Worm (Caenorhabditis elegans) whole organism, L3 larva: ENCODE results near the gene M01H9.2.
A peak's percentile ranks its signal among the peaks of the same experiment; 100 is the strongest.

Source experiments
- R02D3.7 ChIP-seq: fragments of 150-350 bp; optimal IDR thresholded peaks from 2 replicates; lab custom pipeline; 2014; ENCODE audit warnings: missing biosample characterization, missing genetic modification characterization
- ama-1 ChIP-seq: fragments of 150-350 bp; optimal IDR thresholded peaks from 2 replicates; lab custom pipeline; 2018
- egl-5 ChIP-seq: fragments of 150-350 bp; optimal IDR thresholded peaks from 2 replicates; lab custom pipeline; 2017; ENCODE audit warnings: missing biosample characterization, missing genetic modification reagents, missing genetic modification characterization, inconsistent platforms
- fos-1 ChIP-seq: fragments of 150-350 bp; optimal IDR thresholded peaks from 2 replicates; lab custom pipeline; 2014; ENCODE audit warnings: missing biosample characterization, missing genetic modification characterization
- lin-39 ChIP-seq: fragments of 150-350 bp; optimal IDR thresholded peaks from 2 replicates; lab custom pipeline; 2018; ENCODE audit warnings: missing biosample characterization, missing genetic modification reagents, missing genetic modification characterization
- nhr-77 ChIP-seq: fragments of 150-350 bp; optimal IDR thresholded peaks from 2 replicates; lab custom pipeline; 2014; ENCODE audit warnings: missing biosample characterization, missing genetic modification characterization
- pha-4 ChIP-seq: fragments of 150-350 bp; optimal IDR thresholded peaks from 2 replicates; lab custom pipeline; 2014; ENCODE audit warnings: missing biosample characterization, missing genetic modification reagents, missing genetic modification characterization
- skn-1 ChIP-seq: fragments of 150-350 bp; optimal IDR thresholded peaks from 2 replicates; lab custom pipeline; 2014; ENCODE audit warnings: missing biosample characterization, missing genetic modification characterization
- snpc-4 ChIP-seq: fragments of 150-350 bp; optimal IDR thresholded peaks from 2 replicates; lab custom pipeline; 2014; ENCODE audit warnings: missing biosample characterization, missing genetic modification characterization
- zag-1 ChIP-seq: fragments of 150-350 bp; optimal IDR thresholded peaks from 2 replicates; lab custom pipeline; 2014; ENCODE audit warnings: missing biosample characterization, missing genetic modification characterization

DNA sequence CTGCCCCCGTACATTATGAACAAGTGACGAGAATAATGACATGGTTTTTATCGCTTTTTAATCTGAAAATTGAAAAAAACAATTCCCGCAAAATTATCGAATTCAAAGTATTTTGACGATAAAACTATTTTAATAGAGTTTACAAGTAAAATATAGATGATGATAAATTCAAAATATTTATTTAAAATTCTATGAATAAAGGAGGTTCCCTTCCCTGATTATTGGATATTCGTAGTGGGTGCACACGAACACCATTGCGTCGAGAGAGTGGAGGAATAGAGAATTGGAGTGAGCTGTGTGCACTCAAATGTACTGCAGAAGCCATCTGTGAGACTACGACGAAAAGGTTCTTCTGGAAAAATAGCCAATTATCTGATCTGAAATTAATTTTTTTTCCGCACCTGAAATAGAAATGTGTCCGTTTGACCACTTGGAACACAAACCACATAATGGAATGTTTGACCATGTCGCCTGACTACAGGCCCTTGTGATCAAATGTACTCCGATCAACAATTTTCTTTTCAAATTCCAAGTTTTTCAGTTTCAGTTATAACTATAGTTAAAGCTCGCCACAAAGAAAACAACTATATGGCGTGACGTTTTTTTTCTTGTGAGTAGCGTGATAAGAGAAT is 48.3 kb upstream of the M01H9.2 start, which contains the start of the genes rfth-1 and ZK180.8:
- no peak for TF ChIP-seq skn-1 (tag; lab: Kevin White, UChicago)
- TF ChIP-seq egl-5 (tag; lab: Kevin White, UChicago), result no peak
- no peak for TF ChIP-seq nhr-77 (tag; lab: Kevin White, UChicago)
- TF ChIP-seq R02D3.7, result no peak
- TF ChIP-seq fos-1 (tag; lab: Kevin White, UChicago), result no peak
- no peak for TF ChIP-seq lin-39 (tag; lab: Kevin White, UChicago)
- TF ChIP-seq ama-1, result peak; percentile 0
- TF ChIP-seq snpc-4 (tag; lab: Kevin White, UChicago), result no peak
- TF ChIP-seq pha-4, result peak; percentile 30
- no peak for TF ChIP-seq zag-1 (tag; lab: Kevin White, UChicago)
